Worm (Caenorhabditis elegans) whole organism, L3 larva: ENCODE measurements around the gene W02D7.11.

Source experiments
- R02D3.7 ChIP-seq: fragments of 150-350 bp; optimal IDR thresholded peaks from 2 replicates; lab custom pipeline; 2014; ENCODE audit warnings: missing biosample characterization, missing genetic modification characterization
- ZK546.5 ChIP-seq: sonication (generic microtip); optimal IDR thresholded peaks from 2 replicates; lab custom pipeline; 2017; ENCODE audit warnings: missing biosample characterization, missing genetic modification characterization
- aly-2 ChIP-seq: fragments of 150-350 bp; optimal IDR thresholded peaks from 2 replicates; lab custom pipeline; 2014; ENCODE audit warnings: missing biosample characterization, missing genetic modification characterization
- ceh-16 ChIP-seq: sonication (generic microtip); optimal IDR thresholded peaks from 2 replicates; lab custom pipeline; 2017; ENCODE audit warnings: missing biosample characterization, missing genetic modification characterization
- ceh-82 ChIP-seq: fragments of 150-350 bp; optimal IDR thresholded peaks from 2 replicates; lab custom pipeline; 2014; ENCODE audit warnings: missing biosample characterization, missing genetic modification characterization
- ceh-9 ChIP-seq: sonication (generic microtip); optimal IDR thresholded peaks from 2 replicates; lab custom pipeline; 2018; ENCODE audit warnings: missing biosample characterization, missing genetic modification characterization
- daf-12 ChIP-seq: fragments of 150-350 bp; optimal IDR thresholded peaks from 2 replicates; lab custom pipeline; 2014; ENCODE audit warnings: missing biosample characterization, missing genetic modification reagents, missing genetic modification characterization
- egl-27 ChIP-seq: sonication (generic microtip); optimal IDR thresholded peaks from 4 replicates; lab custom pipeline; 2017; ENCODE audit warnings: missing biosample characterization, missing genetic modification reagents, missing genetic modification characterization
- egl-5 ChIP-seq: fragments of 150-350 bp; optimal IDR thresholded peaks from 2 replicates; lab custom pipeline; 2017; ENCODE audit warnings: missing biosample characterization, missing genetic modification reagents, missing genetic modification characterization, inconsistent platforms
- elt-1 ChIP-seq: fragments of 150-350 bp; optimal IDR thresholded peaks from 2 replicates; lab custom pipeline; 2014; ENCODE audit warnings: missing biosample characterization, missing genetic modification characterization
- elt-3 ChIP-seq, 3 experiments: fragments of 150-350 bp in 1 of 3; sonication (generic microtip) in 2 of 3; optimal IDR thresholded peaks; 2 replicates in 2 of 3; 4 replicates in 1 of 3; lab custom pipeline; 2014 to 2017; ENCODE audit warnings: missing biosample characterization in 3 of 3, missing genetic modification characterization in 3 of 3
- fkh-2 ChIP-seq: fragments of 150-350 bp; optimal IDR thresholded peaks from 2 replicates; lab custom pipeline; 2014; ENCODE audit warnings: missing biosample characterization, missing genetic modification reagents, missing genetic modification characterization
- fos-1 ChIP-seq: fragments of 150-350 bp; optimal IDR thresholded peaks from 2 replicates; lab custom pipeline; 2014; ENCODE audit warnings: missing biosample characterization, missing genetic modification characterization
- hmg-11 ChIP-seq: sonication (generic microtip); optimal IDR thresholded peaks from 2 replicates; lab custom pipeline; 2016; ENCODE audit warnings: missing genetic modification characterization, missing compliant biosample characterization
- jun-1 ChIP-seq: fragments of 150-350 bp; optimal IDR thresholded peaks from 2 replicates; lab custom pipeline; 2014; ENCODE audit warnings: missing biosample characterization, missing genetic modification reagents, missing genetic modification characterization
- lin-15B ChIP-seq: fragments of 150-350 bp; optimal IDR thresholded peaks from 2 replicates; lab custom pipeline; 2014; ENCODE audit warnings: missing biosample characterization, missing genetic modification characterization
- lin-39 ChIP-seq: fragments of 150-350 bp; optimal IDR thresholded peaks from 2 replicates; lab custom pipeline; 2018; ENCODE audit warnings: missing biosample characterization, missing genetic modification reagents, missing genetic modification characterization
- lsy-12 ChIP-seq: sonication (generic microtip); optimal IDR thresholded peaks from 2 replicates; lab custom pipeline; 2016; ENCODE audit warnings: mild to moderate bottlenecking, missing genetic modification characterization, missing compliant biosample characterization
- mdl-1 ChIP-seq: fragments of 150-350 bp; optimal IDR thresholded peaks from 2 replicates; lab custom pipeline; 2014; ENCODE audit warnings: missing biosample characterization, missing genetic modification characterization
- nfya-1 ChIP-seq: sonication (generic microtip); optimal IDR thresholded peaks from 2 replicates; lab custom pipeline; 2017; ENCODE audit warnings: missing genetic modification characterization, mild to moderate bottlenecking, missing compliant biosample characterization, antibody characterized with exemption, moderate library complexity; ENCODE audit not compliant: insufficient read depth
- nhr-11 ChIP-seq: fragments of 150-350 bp; optimal IDR thresholded peaks from 2 replicates; lab custom pipeline; 2014; ENCODE audit warnings: missing biosample characterization, missing genetic modification characterization
- nhr-12 ChIP-seq: fragments of 150-350 bp; optimal IDR thresholded peaks from 2 replicates; lab custom pipeline; 2014; ENCODE audit warnings: missing biosample characterization, missing genetic modification characterization
- nhr-23 ChIP-seq: fragments of 150-350 bp; optimal IDR thresholded peaks from 2 replicates; lab custom pipeline; 2014; ENCODE audit warnings: missing biosample characterization, missing genetic modification reagents, missing genetic modification characterization
- nhr-25 ChIP-seq: sonication (generic microtip); optimal IDR thresholded peaks from 2 replicates; lab custom pipeline; 2017; ENCODE audit warnings: missing biosample characterization, missing genetic modification characterization
- nhr-43 ChIP-seq: sonication (generic microtip); optimal IDR thresholded peaks from 2 replicates; lab custom pipeline; 2016; ENCODE audit warnings: mild to moderate bottlenecking, missing genetic modification characterization, missing compliant biosample characterization; ENCODE audit not compliant: poor library complexity, severe bottlenecking
- nhr-67 ChIP-seq: fragments of 150-350 bp; optimal IDR thresholded peaks from 2 replicates; lab custom pipeline; 2014; ENCODE audit warnings: missing biosample characterization, missing genetic modification characterization
- nhr-77 ChIP-seq: fragments of 150-350 bp; optimal IDR thresholded peaks from 2 replicates; lab custom pipeline; 2014; ENCODE audit warnings: missing biosample characterization, missing genetic modification characterization
- pha-4 ChIP-seq: fragments of 150-350 bp; optimal IDR thresholded peaks from 2 replicates; lab custom pipeline; 2014; ENCODE audit warnings: missing biosample characterization, missing genetic modification reagents, missing genetic modification characterization
- skn-1 ChIP-seq: fragments of 150-350 bp; optimal IDR thresholded peaks from 2 replicates; lab custom pipeline; 2014; ENCODE audit warnings: missing biosample characterization, missing genetic modification characterization
- tbx-2 ChIP-seq: sonication (generic microtip); optimal IDR thresholded peaks from 2 replicates; lab custom pipeline; 2016; ENCODE audit warnings: mild to moderate bottlenecking, missing genetic modification characterization, missing compliant biosample characterization
- unc-39 ChIP-seq: sonication (generic microtip); optimal IDR thresholded peaks from 4 replicates; lab custom pipeline; 2017; ENCODE audit warnings: missing biosample characterization, missing genetic modification characterization
- zag-1 ChIP-seq: fragments of 150-350 bp; optimal IDR thresholded peaks from 2 replicates; lab custom pipeline; 2014; ENCODE audit warnings: missing biosample characterization, missing genetic modification characterization
- ztf-11 ChIP-seq: fragments of 150-350 bp; optimal IDR thresholded peaks from 2 replicates; lab custom pipeline; 2014; ENCODE audit warnings: missing biosample characterization, missing genetic modification characterization

The W02D7.11 gene

ce11 chrV:8266232-8266631 lies 38.1 kb downstream of the W02D7.11 start, which contains the start of gene F21F8.5:
F21F8.5 (minus strand) TSS chrV:8266332.
- TF ChIP-seq nfya-1 (tag; lab: Kevin White, UChicago) (no peak), nhr-43 (no peak), egl-27 (no peak), nhr-23 (no peak), nhr-77 (tag; lab: Kevin White, UChicago) (no peak), unc-39 (tag; lab: Kevin White, UChicago) (no peak)
- TF ChIP-seq, all 47 proteins: peak for 0

- TF ChIP-seq mdl-1 (tag; lab: Kevin White, UChicago) (no peak), daf-12 (no peak), nhr-77 (tag; lab: Kevin White, UChicago) (no peak), fkh-2 (no peak), jun-1 (tag; lab: Kevin White, UChicago) (no peak), nhr-12 (tag; lab: Kevin White, UChicago) (no peak), nhr-43 (no peak), lin-15B (tag; lab: Kevin White, UChicago) (no peak), ceh-82 (tag; lab: Kevin White, UChicago) (no peak)
Measured at ce11 chrV:8263941-8264340, 40.4 kb downstream of the W02D7.11 start, which contains the start of gene C16D9.9. C16D9.9 (plus strand) TSS chrV:8264241.

- TF ChIP-seq ZK546.5 (tag; lab: Kevin White, UChicago) (no peak), hmg-11 (no peak)
- TF ChIP-seq, all 47 proteins: peak for 0
Measured at ce11 chrV:8263466-8263865, 40.8 kb downstream of the W02D7.11 start, which contains the start of gene C16D9.8. C16D9.8 (minus strand) TSS chrV:8263566.

- TF ChIP-seq egl-5 (tag; lab: Kevin White, UChicago) (no peak), ztf-11 (no peak), lsy-12 (tag; lab: Kevin White, UChicago) (no peak), jun-1 (tag; lab: Kevin White, UChicago) (no peak), nhr-11 (no peak)
Measured at ce11 chrV:8262212-8262611, 42.1 kb downstream of the W02D7.11 start.

ce11 chrV:8259016-8259415 lies 45.3 kb downstream of the W02D7.11 start, which contains the start of gene C16D9.1:
C16D9.1 (plus strand) TSS chrV:8259316.
- no peak for TF ChIP-seq skn-1 (tag; lab: Kevin White, UChicago)
- TF ChIP-seq ZK546.5 (tag; lab: Kevin White, UChicago): no peak
- TF ChIP-seq elt-1 (tag; lab: Kevin White, UChicago): no peak
- TF ChIP-seq R02D3.7 (tag; lab: Kevin White, UChicago): no peak
- TF ChIP-seq lin-39 (tag; lab: Kevin White, UChicago): no peak
- no peak for TF ChIP-seq tbx-2 (tag; lab: Kevin White, UChicago)
- TF ChIP-seq elt-3 (tag; optimal IDR thresholded peaks at IDR 0.05; lab: Kevin White, UChicago): no peak
- TF ChIP-seq ceh-82 (tag; lab: Kevin White, UChicago): no peak

- TF ChIP-seq skn-1 (tag; lab: Kevin White, UChicago): no peak
- no peak for TF ChIP-seq jun-1 (tag; lab: Kevin White, UChicago)
- no peak for TF ChIP-seq fos-1 (tag; lab: Kevin White, UChicago)
- TF ChIP-seq nhr-25: no peak
- TF ChIP-seq nhr-67 (tag; lab: Kevin White, UChicago): no peak
- no peak for TF ChIP-seq pha-4 (tag; lab: Kevin White, UChicago)
- no peak for TF ChIP-seq ceh-9 (tag; lab: Kevin White, UChicago)
- TF ChIP-seq lin-39 (tag; lab: Kevin White, UChicago): no peak
- TF ChIP-seq lsy-12 (tag; lab: Kevin White, UChicago): no peak
- no peak for TF ChIP-seq ceh-16 (tag; lab: Kevin White, UChicago)
- TF ChIP-seq, all 47 proteins: peak for 0
Measured at ce11 chrV:8254973-8255372, 49.3 kb downstream of the W02D7.11 start.

- TF ChIP-seq lin-15B (tag; lab: Kevin White, UChicago) (no peak), ceh-82 (tag; lab: Kevin White, UChicago) (no peak), ceh-9 (tag; lab: Kevin White, UChicago) (no peak), lsy-12 (tag; lab: Kevin White, UChicago) (no peak), skn-1 (tag; lab: Kevin White, UChicago) (no peak), aly-2 (no peak), pha-4 (tag; lab: Kevin White, UChicago) (no peak), ztf-11 (no peak), daf-12 (no peak), zag-1 (tag; lab: Kevin White, UChicago) (no peak), nhr-67 (tag; lab: Kevin White, UChicago) (no peak)
Measured at ce11 chrV:8253946-8254345, 50.4 kb downstream of the W02D7.11 start.
